Worm (Caenorhabditis elegans) whole organism, L4/young adult: ENCODE measurements around the gene aptf-3.

Experiments used
- W03F9.2 ChIP-seq: fragments of 150-350 bp; optimal IDR thresholded peaks from 2 replicates; lab custom pipeline; 2014; ENCODE audit warnings: missing biosample characterization, missing genetic modification characterization
- him-1 ChIP-seq: sonication (generic microtip); optimal IDR thresholded peaks from 2 replicates; lab custom pipeline; 2016; ENCODE audit warnings: missing genotype, missing genetic modification reagents, missing genetic modification characterization, missing compliant biosample characterization

- no peak for TF ChIP-seq him-1 (tag; lab: Kevin White, UChicago)
- TF ChIP-seq W03F9.2 (tag; lab: Kevin White, UChicago), result no peak
Observed at ce11 chrII:8599214-8599613, 5.2 kb downstream of the aptf-3 start, which contains the start of gene F28C6.5.
